Worm (Caenorhabditis elegans): Measurements from ENCODE around the gene Y55D5A.3.

Y55D5A.3 gene

ce11 chrIII:2947251-2947650 lies 28.3 kb downstream of the Y55D5A.3 start (continued):
- TF ChIP-seq F37D6.2 (tag; optimal IDR thresholded peaks at IDR 0.05) (no peak), Y48G9A.11 (GFP tag; IDR thresholded peaks at IDR 0.05) (no peak), ceh-82 (tag; optimal IDR thresholded peaks at IDR 0.05) (no peak), madf-9 (GFP tag; conservative IDR thresholded peaks at IDR 0.05) (no peak), F49E8.2 (tag; optimal IDR thresholded peaks at IDR 0.05; ENCODE audit: borderline replicate concordance) (no peak), mdl-1 (tag; optimal IDR thresholded peaks at IDR 0.05) (peak in 1 of 2 experiments; percentile 16), R02D3.7 (tag; optimal IDR thresholded peaks at IDR 0.05) (no peak), F26F4.8 (GFP tag; conservative IDR thresholded peaks at IDR 0.05) (no peak), gei-8 (GFP tag; optimal IDR thresholded peaks at IDR 0.05) (no peak), daf-16 (GFP tag; optimal IDR thresholded peaks at IDR 0.05) (no peak), daf-16 (tag; optimal IDR thresholded peaks at IDR 0.05) (no peak), ZK337.2 (GFP tag; IDR thresholded peaks at IDR 0.05) (no peak), nhr-48 (tag; optimal IDR thresholded peaks at IDR 0.05) (no peak), nhr-77 (tag; optimal IDR thresholded peaks at IDR 0.05) (no peak), hmg-1.1 (GFP tag; IDR thresholded peaks at IDR 0.05) (peak; percentile 55), nhr-28 (tag; optimal IDR thresholded peaks at IDR 0.05) (peak; percentile 20), daf-19 (GFP tag; conservative IDR thresholded peaks at IDR 0.05) (no peak), lin-1 (GFP tag; IDR thresholded peaks at IDR 0.05) (0 out of 2 replicates have a peak, but pooled peaks have one; percentile 29), nhr-237 (tag; optimal IDR thresholded peaks at IDR 0.05) (no peak), ceh-28 (tag; optimal IDR thresholded peaks at IDR 0.05) (no peak), egl-43 (GFP tag; IDR thresholded peaks at IDR 0.05) (no peak), dmd-9 (GFP tag; IDR thresholded peaks at IDR 0.05) (no peak), Y75B8A.6 (GFP tag; IDR thresholded peaks at IDR 0.05) (no peak), unc-39 (tag; optimal IDR thresholded peaks at IDR 0.05) (no peak), nhr-111 (GFP tag; optimal IDR thresholded peaks at IDR 0.05) (no peak), zag-1 (tag; optimal IDR thresholded peaks at IDR 0.05) (no peak), nhr-10 (tag; optimal IDR thresholded peaks at IDR 0.05) (no peak), aly-2 (tag; optimal IDR thresholded peaks at IDR 0.05) (no peak), nhr-76 (tag; optimal IDR thresholded peaks at IDR 0.05) (no peak), hlh-30 (tag; optimal IDR thresholded peaks at IDR 0.05; ENCODE audit: insufficient read depth) (peak; percentile 57), lin-15B (tag; optimal IDR thresholded peaks at IDR 0.05) (no peak), mxl-2 (GFP tag; conservative IDR thresholded peaks at IDR 0.05) (no peak), madf-5 (GFP tag; IDR thresholded peaks at IDR 0.05) (no peak), Y5F2A.4 (GFP tag; optimal IDR thresholded peaks at IDR 0.05) (no peak), ztf-11 (tag; optimal IDR thresholded peaks at IDR 0.05) (no peak), ceh-62 (tag; optimal IDR thresholded peaks at IDR 0.05) (no peak), spr-3 (GFP tag; optimal IDR thresholded peaks at IDR 0.05) (no peak), F44E2.7 (GFP tag; IDR thresholded peaks at IDR 0.05) (no peak), ctbp-1 (GFP tag; IDR thresholded peaks at IDR 0.05) (no peak)

- TF ChIP-seq duxl-1 (tag; optimal IDR thresholded peaks at IDR 0.05; ENCODE audit: poor library complexity) (no peak), tag-97 (GFP tag; IDR thresholded peaks at IDR 0.05) (no peak), nhr-111 (GFP tag; optimal IDR thresholded peaks at IDR 0.05) (no peak), hlh-11 (tag; optimal IDR thresholded peaks at IDR 0.05) (no peak), egl-43 (GFP tag; IDR thresholded peaks at IDR 0.05) (no peak), zip-11 (GFP tag; IDR thresholded peaks at IDR 0.05) (no peak), nhr-6 (tag; optimal IDR thresholded peaks at IDR 0.05) (no peak), egl-27 (tag; optimal IDR thresholded peaks at IDR 0.05) (no peak), daf-12 (tag; optimal IDR thresholded peaks at IDR 0.05) (no peak), tra-1 (GFP tag; IDR thresholded peaks at IDR 0.05) (no peak), daf-8 (GFP tag; IDR thresholded peaks at IDR 0.05) (no peak), ZK337.2 (GFP tag; IDR thresholded peaks at IDR 0.05) (no peak), fos-1 (tag; optimal IDR thresholded peaks at IDR 0.05) (no peak), nhr-102 (tag; optimal IDR thresholded peaks at IDR 0.05) (no peak), F49E8.2 (tag; optimal IDR thresholded peaks at IDR 0.05; ENCODE audit: borderline replicate concordance) (peak; percentile 91), lin-38 (GFP tag; IDR thresholded peaks at IDR 0.05) (peak; percentile 64; the same call in 1 of the 2 replicates), Y75B8A.6 (GFP tag; IDR thresholded peaks at IDR 0.05) (no peak), unc-130 (GFP tag; optimal IDR thresholded peaks at IDR 0.05) (peak; percentile 16), mdl-1 (tag; optimal IDR thresholded peaks at IDR 0.05) (no peak), mxl-2 (GFP tag; conservative IDR thresholded peaks at IDR 0.05) (no peak)
Observed at ce11 chrIII:2946626-2947168, 28.9 kb downstream of the Y55D5A.3 start, which contains the start of gene H05C05.1. Gene H05C05.1, plus strand, starts transcription at chrIII:2947118.

Data from whole organism, L4 larva.